Fruit fly (Drosophila melanogaster) whole organism, prepupa: Measurements from ENCODE around the gene CG15742.

Source experiments
- Blimp-1 ChIP-seq: fragments of 200-800 bp; sonication (Bioruptor generic); optimal IDR thresholded peaks from 3 replicates; lab custom pipeline; 2017; ENCODE audit warnings: missing biosample characterization, missing genetic modification characterization, mild to moderate bottlenecking, moderate library complexity, missing genetic modification reagents
- CG10631 ChIP-seq: fragments of 200-800 bp; sonication (Bioruptor generic); optimal IDR thresholded peaks from 2 replicates; lab custom pipeline; 2016; ENCODE audit warnings: missing biosample characterization, missing genetic modification characterization
- CG10669 ChIP-seq: fragments of 200-800 bp; sonication (Bioruptor generic); optimal IDR thresholded peaks from 3 replicates; lab custom pipeline; 2018; ENCODE audit warnings: missing biosample characterization, mild to moderate bottlenecking, missing genetic modification characterization, moderate library complexity
- CG11762 ChIP-seq: fragments of 200-800 bp; sonication (Bioruptor generic); optimal IDR thresholded peaks from 3 replicates; lab custom pipeline; 2016; ENCODE audit warnings: missing biosample characterization, missing genetic modification characterization; ENCODE audit not compliant: insufficient read depth
- CG15336 ChIP-seq: fragments of 200-800 bp; sonication (Bioruptor generic); IDR thresholded peaks from 2 replicates; pipeline ENCODE4 v1.3.6; 2022; ENCODE audit warnings: missing biosample characterization, missing genetic modification characterization
- CG3032 ChIP-seq: fragments of 200-800 bp; optimal IDR thresholded peaks from 2 replicates; lab custom pipeline; 2019; ENCODE audit warnings: missing biosample characterization, mild to moderate bottlenecking, missing genetic modification characterization, moderate library complexity
- CG31627 ChIP-seq: fragments of 200-800 bp; sonication (Bioruptor generic); optimal IDR thresholded peaks from 3 replicates; lab custom pipeline; 2016; ENCODE audit warnings: missing biosample characterization, missing genetic modification characterization
- CG6163 ChIP-seq: fragments of 200-800 bp; sonication (Bioruptor generic); IDR thresholded peaks from 3 replicates; pipeline ENCODE4 v1.3.6; 2022; ENCODE audit warnings: missing biosample characterization, missing genetic modification characterization
- CG6276 ChIP-seq: fragments of 200-800 bp; sonication (Bioruptor generic); optimal IDR thresholded peaks from 2 replicates; lab custom pipeline; 2017; ENCODE audit warnings: missing biosample characterization, mild to moderate bottlenecking, missing genetic modification characterization
- CG6792 ChIP-seq: fragments of 200-800 bp; sonication (Bioruptor generic); optimal IDR thresholded peaks from 3 replicates; lab custom pipeline; 2016; ENCODE audit warnings: missing biosample characterization, missing genetic modification characterization
- CG6854 ChIP-seq: fragments of 200-800 bp; sonication (Bioruptor generic); optimal IDR thresholded peaks from 2 replicates; lab custom pipeline; 2017; ENCODE audit warnings: missing biosample characterization, mild to moderate bottlenecking, missing genetic modification characterization
- CG8632 ChIP-seq: fragments of 200-800 bp; sonication (Bioruptor generic); optimal IDR thresholded peaks from 3 replicates; lab custom pipeline; 2016; ENCODE audit warnings: missing biosample characterization, missing genetic modification characterization
- Eip75B ChIP-seq: fragments of 200-800 bp; sonication (Bioruptor generic); optimal IDR thresholded peaks from 3 replicates; lab custom pipeline; 2016; ENCODE audit warnings: missing biosample characterization, missing genetic modification characterization
- Eip78C ChIP-seq: fragments of 200-800 bp; sonication (Bioruptor generic); peaks from one replicate; lab custom pipeline; 2016; ENCODE audit warnings: missing biosample characterization, missing genetic modification characterization
- Eip93F ChIP-seq: fragments of 200-800 bp; sonication (Bioruptor generic); optimal IDR thresholded peaks from 2 replicates; lab custom pipeline; 2016; ENCODE audit warnings: missing biosample characterization, mild to moderate bottlenecking, missing genetic modification characterization
- Ets96B ChIP-seq: fragments of 200-800 bp; optimal IDR thresholded peaks from 2 replicates; lab custom pipeline; 2019; ENCODE audit warnings: missing biosample characterization, mild to moderate bottlenecking, missing genetic modification characterization, moderate library complexity
- Hr39 ChIP-seq: fragments of 200-800 bp; sonication (Bioruptor generic); optimal IDR thresholded peaks from 2 replicates; lab custom pipeline; 2016; ENCODE audit warnings: missing biosample characterization, missing genetic modification characterization
- Hr4 ChIP-seq: fragments of 200-800 bp; sonication (Bioruptor generic); optimal IDR thresholded peaks from 3 replicates; lab custom pipeline; 2016; ENCODE audit warnings: missing biosample characterization, missing genetic modification characterization
- Lpt ChIP-seq: fragments of 200-800 bp; sonication (Bioruptor generic); optimal IDR thresholded peaks from 3 replicates; lab custom pipeline; 2016; ENCODE audit warnings: missing biosample characterization, missing genetic modification characterization
- Met ChIP-seq: fragments of 200-800 bp; sonication (Bioruptor generic); optimal IDR thresholded peaks from 3 replicates; lab custom pipeline; 2016; ENCODE audit warnings: missing biosample characterization, missing genetic modification characterization
- OdsH ChIP-seq: fragments of 200-800 bp; sonication (Bioruptor generic); optimal IDR thresholded peaks from 3 replicates; lab custom pipeline; 2016; ENCODE audit warnings: missing biosample characterization, missing genetic modification characterization
- Smox ChIP-seq: fragments of 200-800 bp; sonication (Bioruptor generic); optimal IDR thresholded peaks from 3 replicates; lab custom pipeline; 2016; ENCODE audit warnings: missing biosample characterization, missing genetic modification characterization
- Sox102F ChIP-seq: fragments of 200-800 bp; sonication (Bioruptor generic); optimal IDR thresholded peaks from 2 replicates; lab custom pipeline; 2016; ENCODE audit warnings: missing biosample characterization, mild to moderate bottlenecking, missing genetic modification characterization
- Sox14 ChIP-seq: fragments of 200-800 bp; sonication (Bioruptor generic); optimal IDR thresholded peaks from 3 replicates; lab custom pipeline; 2016; ENCODE audit warnings: missing biosample characterization, missing genetic modification characterization
- Sox15 ChIP-seq: fragments of 200-800 bp; sonication (Bioruptor generic); optimal IDR thresholded peaks from 3 replicates; lab custom pipeline; 2016; ENCODE audit warnings: missing biosample characterization, missing genetic modification characterization
- cyc ChIP-seq: fragments of 200-800 bp; sonication (Bioruptor generic); optimal IDR thresholded peaks from 3 replicates; lab custom pipeline; 2016; ENCODE audit warnings: missing biosample characterization, missing genetic modification characterization
- eg ChIP-seq: fragments of 200-800 bp; sonication (Bioruptor generic); IDR thresholded peaks from 3 replicates; pipeline ENCODE4 v1.3.6; 2022; ENCODE audit warnings: missing biosample characterization, missing genetic modification characterization
- esn ChIP-seq: fragments of 200-800 bp; sonication (Bioruptor generic); optimal IDR thresholded peaks from 2 replicates; lab custom pipeline; 2016; ENCODE audit warnings: missing biosample characterization, mild to moderate bottlenecking, missing genetic modification characterization, moderate library complexity
- fd59A ChIP-seq: fragments of 200-800 bp; sonication (Bioruptor generic); optimal IDR thresholded peaks from 2 replicates; lab custom pipeline; 2017; ENCODE audit warnings: missing biosample characterization, mild to moderate bottlenecking, missing genetic modification characterization, missing genetic modification reagents
- fd85E ChIP-seq: fragments of 200-800 bp; sonication (Bioruptor generic); optimal IDR thresholded peaks from 3 replicates; lab custom pipeline; 2016; ENCODE audit warnings: missing biosample characterization, missing genetic modification characterization
- fkh ChIP-seq: fragments of 200-800 bp; sonication (Bioruptor generic); optimal IDR thresholded peaks from 3 replicates; lab custom pipeline; 2017; ENCODE audit warnings: missing biosample characterization, mild to moderate bottlenecking, missing genetic modification characterization, moderate library complexity
- net ChIP-seq: fragments of 200-800 bp; sonication (Bioruptor generic); optimal IDR thresholded peaks from 3 replicates; lab custom pipeline; 2016; ENCODE audit warnings: missing biosample characterization, missing genetic modification characterization
- pdm3 ChIP-seq: fragments of 200-800 bp; sonication (Bioruptor generic); optimal IDR thresholded peaks from 3 replicates; lab custom pipeline; 2016; ENCODE audit warnings: missing biosample characterization, missing genetic modification characterization
- salr ChIP-seq, 2 experiments: fragments of 200-800 bp; sonication (Bioruptor generic); optimal IDR thresholded peaks; 3 replicates each; lab custom pipeline; 2016 to 2018; ENCODE audit warnings: missing biosample characterization in 2 of 2, missing genetic modification characterization in 2 of 2, mild to moderate bottlenecking in 1 of 2
- spab ChIP-seq: fragments of 200-800 bp; sonication (Bioruptor generic); optimal IDR thresholded peaks from 2 replicates; lab custom pipeline; 2017; ENCODE audit warnings: missing biosample characterization, mild to moderate bottlenecking, missing genetic modification characterization, missing genetic modification reagents
- ss ChIP-seq, 2 experiments: fragments of 200-800 bp; sonication (Bioruptor generic); optimal IDR thresholded peaks; 2 replicates in 1 of 2; 3 replicates in 1 of 2; lab custom pipeline; 2017 to 2018; ENCODE audit warnings: mild to moderate bottlenecking in 2 of 2, missing biosample characterization in 2 of 2, missing genetic modification characterization in 2 of 2, moderate library complexity in 1 of 2
- svp ChIP-seq: fragments of 200-800 bp; sonication (Bioruptor generic); peaks from one replicate; lab custom pipeline; 2016; ENCODE audit warnings: missing biosample characterization, missing genetic modification characterization
- topi ChIP-seq: fragments of 200-800 bp; sonication (Bioruptor generic); optimal IDR thresholded peaks from 3 replicates; lab custom pipeline; 2016; ENCODE audit warnings: missing biosample characterization, missing genetic modification characterization
- vri ChIP-seq: fragments of 200-800 bp; sonication (Bioruptor generic); optimal IDR thresholded peaks from 3 replicates; lab custom pipeline; 2016; ENCODE audit warnings: missing biosample characterization, mild to moderate bottlenecking, missing genetic modification characterization

The CG15742 gene

DNA sequence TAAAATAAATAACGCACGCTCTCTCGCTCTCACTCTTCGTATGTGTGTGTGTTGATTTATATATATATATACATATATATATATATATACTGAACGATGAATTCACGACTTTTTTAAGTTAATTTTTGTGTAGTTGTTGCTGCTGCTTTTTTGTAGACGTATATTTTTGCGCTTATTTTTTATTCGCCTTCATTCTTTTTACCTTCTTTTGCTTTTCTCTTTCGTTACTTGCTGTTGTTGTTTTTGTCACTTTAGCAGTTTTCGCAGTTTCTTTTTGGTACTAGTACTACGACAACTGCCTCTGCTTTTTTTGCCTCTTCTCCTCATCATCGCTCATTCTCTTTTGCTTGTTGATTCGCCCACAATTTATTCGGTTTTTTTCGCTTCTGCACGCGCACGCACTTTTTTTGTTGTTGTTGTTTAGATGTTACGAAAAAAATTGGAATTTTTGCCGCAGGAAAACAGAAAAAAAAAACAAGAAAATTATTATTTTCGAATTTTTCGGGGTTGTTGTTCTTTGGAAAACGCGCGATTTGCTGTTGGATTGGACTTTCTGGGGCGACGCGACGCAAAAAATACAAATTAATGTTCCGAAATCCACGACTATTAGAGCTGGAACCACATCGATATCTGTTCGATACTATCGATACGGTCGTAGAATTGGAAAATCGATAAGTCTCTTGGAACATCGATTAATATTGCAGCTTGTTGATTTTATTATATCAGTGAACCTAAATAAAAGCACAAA, 26.9 kb upstream of the CG15742 start, which contains the start of the genes HDAC4 and CG15743 (continued):
- no peak for TF ChIP-seq net (GFP tag; lab: Kevin White, UChicago)
- TF ChIP-seq Eip93F (GFP tag; lab: Kevin White, UChicago) = no peak
- TF ChIP-seq Hr4 (GFP tag; lab: Kevin White, UChicago) = no peak
- no peak for TF ChIP-seq CG6792
- TF ChIP-seq CG10631 (GFP tag; lab: Kevin White, UChicago) = no peak
- no peak for TF ChIP-seq CG15336 (GFP tag; lab: Robert Waterston, UW)
- peak; percentile 35 for TF ChIP-seq topi (GFP tag; lab: Kevin White, UChicago)
- no peak for TF ChIP-seq CG6854 (GFP tag; lab: Kevin White, UChicago)
- peak; percentile 5 for TF ChIP-seq Sox14 (GFP tag; lab: Kevin White, UChicago)

- TF ChIP-seq salr (GFP tag; optimal IDR thresholded peaks at IDR 0.05; lab: Kevin White, UChicago) = no peak
- TF ChIP-seq net (GFP tag; lab: Kevin White, UChicago) = no peak
- TF ChIP-seq CG3032 (tag; lab: Kevin White, UChicago) = no peak
- no peak for TF ChIP-seq OdsH (GFP tag; lab: Kevin White, UChicago)
- TF ChIP-seq CG6276 (GFP tag; lab: Kevin White, UChicago) = peak; percentile 20
- no peak for TF ChIP-seq CG10669 (GFP tag; lab: Kevin White, UChicago)
- peak; percentile 56 for TF ChIP-seq fkh (GFP tag; lab: Kevin White, UChicago)
- TF ChIP-seq CG11762 (GFP tag; lab: Kevin White, UChicago) = no peak
- TF ChIP-seq CG10631 (GFP tag; lab: Kevin White, UChicago) = no peak
- TF ChIP-seq CG6163 (GFP tag; lab: Robert Waterston, UW) = 0 out of 3 replicates have a peak, but pooled peaks have one; percentile 47
- no peak for TF ChIP-seq topi (GFP tag; lab: Kevin White, UChicago)
- no peak for TF ChIP-seq CG8632
- TF ChIP-seq eg (GFP tag; lab: Robert Waterston, UW) = peak; percentile 53; the same call in 2 of the 3 replicates
- peak; percentile 41; the same call in 1 of the 2 replicates for TF ChIP-seq CG15336 (GFP tag; lab: Robert Waterston, UW)
- TF ChIP-seq vri (GFP tag; lab: Kevin White, UChicago) = peak; percentile 64
- TF ChIP-seq CG6792 = no peak
- no peak for TF ChIP-seq Lpt
- TF ChIP-seq Met (GFP tag; lab: Kevin White, UChicago) = no peak
- no peak for TF ChIP-seq Hr39 (GFP tag; lab: Kevin White, UChicago)
- TF ChIP-seq pdm3 = no peak
- peak; percentile 39 for TF ChIP-seq Eip78C (GFP tag; lab: Kevin White, UChicago)
- TF ChIP-seq, all 60 proteins: peak for 7
Observed at dm6 chrX:13284548-13284974, 26.3 kb upstream of the CG15742 start.

DNA sequence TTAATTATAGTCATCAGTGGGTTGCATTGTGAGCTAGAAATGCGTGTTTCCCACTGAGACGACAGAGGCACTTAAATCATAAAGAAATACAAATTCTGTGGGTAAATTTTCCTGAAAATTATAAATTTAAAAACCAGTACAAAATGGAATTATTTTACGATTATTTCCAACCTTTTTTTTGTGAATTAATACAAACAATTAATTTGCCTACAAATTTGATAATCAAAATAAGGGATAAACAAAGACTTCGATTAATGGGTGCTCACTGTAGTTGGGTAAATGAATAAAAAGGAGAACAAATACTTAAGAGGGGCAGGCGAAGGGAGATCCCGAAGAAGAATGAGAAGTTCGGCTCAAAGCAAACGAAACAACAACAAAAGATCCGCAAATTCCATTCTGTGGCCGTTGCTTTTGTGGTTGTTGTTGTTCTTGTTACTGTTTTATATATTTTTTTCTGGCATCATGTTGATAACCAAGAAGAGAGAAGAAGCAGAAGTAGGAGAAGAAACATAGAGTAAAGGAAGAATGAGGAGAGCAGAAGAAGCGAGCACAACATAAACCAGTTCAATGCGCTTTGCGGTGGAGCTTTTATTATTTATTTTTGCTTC, 25.7 kb upstream of the CG15742 start:
- TF ChIP-seq eg (GFP tag; lab: Robert Waterston, UW) (no peak), Eip78C (GFP tag; lab: Kevin White, UChicago) (peak; percentile 70), fd59A (peak; percentile 2), Sox14 (GFP tag; lab: Kevin White, UChicago) (peak; percentile 11), ss (GFP tag; optimal IDR thresholded peaks at IDR 0.05; lab: Kevin White, UChicago) (peak in 1 of 2 experiments; percentile 14), Hr39 (GFP tag; lab: Kevin White, UChicago) (peak; percentile 17), Ets96B (tag; lab: Kevin White, UChicago) (no peak), CG15336 (GFP tag; lab: Robert Waterston, UW) (no peak), fkh (GFP tag; lab: Kevin White, UChicago) (no peak), Smox (peak; percentile 43), salr (GFP tag; optimal IDR thresholded peaks at IDR 0.05; lab: Kevin White, UChicago) (no peak), CG10631 (GFP tag; lab: Kevin White, UChicago) (peak; percentile 26), vri (GFP tag; lab: Kevin White, UChicago) (no peak), fd85E (GFP tag; lab: Kevin White, UChicago) (no peak), cyc (GFP tag; lab: Kevin White, UChicago) (no peak), esn (GFP tag; lab: Kevin White, UChicago) (peak; percentile 49), pdm3 (peak; percentile 42), Sox102F (peak; percentile 20), Blimp-1 (GFP tag; lab: Kevin White, UChicago) (no peak), CG31627 (GFP tag; lab: Kevin White, UChicago) (peak; percentile 15), CG6163 (GFP tag; lab: Robert Waterston, UW) (no peak), Sox15 (no peak), spab (GFP tag; lab: Kevin White, UChicago) (no peak), Eip75B (GFP tag; lab: Kevin White, UChicago) (no peak), svp (GFP tag; lab: Kevin White, UChicago) (peak; percentile 31)
